Fruit fly (Drosophila melanogaster): ENCODE results near the gene Mat89Ba.

The Mat89Ba gene

DNA sequence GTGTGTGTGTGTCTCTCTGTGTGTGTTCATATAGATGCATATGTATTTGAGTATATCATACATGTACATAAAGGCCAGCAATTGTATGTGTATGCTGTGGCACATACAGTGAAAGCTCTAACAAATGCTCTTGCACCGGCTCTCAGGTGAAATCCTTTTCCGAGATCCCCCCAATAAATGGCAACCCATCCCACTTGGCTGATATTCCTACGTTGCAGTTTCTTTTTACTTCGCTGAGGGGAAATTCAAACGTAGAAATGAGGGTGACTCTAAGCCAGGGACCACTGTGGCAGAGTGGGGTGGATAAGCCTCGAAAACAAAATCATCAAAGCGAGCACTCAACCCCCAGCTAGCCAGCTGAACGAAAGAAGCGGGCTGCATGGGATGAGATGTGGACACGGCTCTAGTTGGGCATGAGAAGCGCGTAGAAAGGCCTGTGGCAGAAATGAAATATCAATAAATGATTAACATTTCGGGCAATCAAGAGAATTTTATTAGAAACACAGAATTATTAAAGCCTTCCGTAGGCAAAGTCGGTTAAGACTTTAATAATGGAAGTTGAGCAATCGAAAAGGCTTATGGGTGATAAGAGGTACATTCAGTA, 49.8 kb downstream of the Mat89Ba start (continued):
- TF ChIP-seq CG2678 (tag; optimal IDR thresholded peaks at IDR 0.05) = peak; percentile 99
- peak; percentile 59 to 71 for TF ChIP-seq insv (GFP tag; optimal IDR thresholded peaks at IDR 0.05)
- peak; percentile 99 for TF ChIP-seq CG4820 (GFP tag; optimal IDR thresholded peaks at IDR 0.05)
- TF ChIP-seq Abd-B (GFP tag; optimal IDR thresholded peaks at IDR 0.05) = peak; percentile 99
- TF ChIP-seq klu (GFP tag; IDR thresholded peaks at IDR 0.05) = peak; percentile 97
- peak; percentile 98 for TF ChIP-seq nmo (GFP tag; optimal IDR thresholded peaks at IDR 0.05)
- TF ChIP-seq fd96Cb (tag; optimal IDR thresholded peaks at IDR 0.05) = peak; percentile 100
- TF ChIP-seq PHDP (tag; optimal IDR thresholded peaks at IDR 0.05) = peak; percentile 99
- peak; percentile 99 for TF ChIP-seq org-1 (GFP tag; optimal IDR thresholded peaks at IDR 0.05)
- peak; percentile 99 for TF ChIP-seq emc (GFP tag; optimal IDR thresholded peaks at IDR 0.05)
- TF ChIP-seq CG32532 (GFP tag; IDR thresholded peaks at IDR 0.05) = peak; percentile 99

DNA sequence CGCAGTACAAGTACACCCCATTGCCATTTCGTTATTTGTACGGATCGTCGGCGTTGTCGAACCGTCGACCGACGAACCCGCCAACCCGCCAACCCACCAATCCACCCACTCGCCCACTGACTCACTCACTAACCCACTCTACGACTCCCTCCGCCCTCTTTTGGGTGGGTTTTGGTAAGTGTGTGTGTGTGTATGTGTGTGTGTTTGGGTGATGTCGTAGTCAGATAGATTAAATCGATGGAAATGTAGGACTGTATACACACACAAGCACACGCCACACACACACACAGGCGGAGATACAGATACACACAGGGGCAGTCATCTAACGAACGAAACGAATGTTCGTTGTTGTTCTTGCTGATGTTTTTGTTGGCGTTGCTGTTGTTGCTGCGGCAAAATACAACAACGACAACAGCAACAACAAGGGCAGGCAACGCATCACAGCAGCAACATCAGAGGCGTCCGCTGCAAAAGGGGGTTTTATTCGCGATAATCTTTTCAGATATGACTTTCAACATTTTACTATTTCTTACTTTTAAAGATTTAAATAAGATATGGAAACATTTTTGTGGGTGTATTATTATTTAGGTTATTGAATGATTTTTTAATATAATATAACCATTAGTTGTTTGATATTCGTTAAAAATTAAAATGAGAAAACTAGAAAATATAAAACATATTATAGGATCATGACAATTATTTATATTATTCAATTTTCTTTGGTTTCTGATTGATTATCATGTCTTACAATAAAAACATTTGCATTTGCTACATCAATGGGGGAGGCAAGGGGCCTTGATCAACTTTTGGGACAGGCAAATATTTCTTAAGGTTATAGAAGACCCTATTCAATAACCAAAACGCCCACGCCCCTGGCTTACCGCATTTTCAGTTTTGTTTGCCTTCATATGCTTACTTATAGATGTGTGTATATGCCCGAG, 50.6 kb downstream of the Mat89Ba start:
- TF ChIP-seq Abd-B (GFP tag; optimal IDR thresholded peaks at IDR 0.05) (peak; percentile 92), Awh (GFP tag; IDR thresholded peaks at IDR 0.05) (peak; percentile 60; the same call in 1 of the 2 replicates), fd3F (GFP tag; optimal IDR thresholded peaks at IDR 0.05) (peak; percentile 79), CG8478 (optimal IDR thresholded peaks at IDR 0.05) (peak; percentile 94), Meics (GFP tag; optimal IDR thresholded peaks at IDR 0.05) (peak; percentile 95), CG9876 (GFP tag; optimal IDR thresholded peaks at IDR 0.05) (peak; percentile 32), CG10565 (GFP tag; optimal IDR thresholded peaks at IDR 0.05) (peak; percentile 9), Opbp (GFP tag; IDR thresholded peaks at IDR 0.05; ENCODE audit: partially characterized antibody) (no peak), fd64A (GFP tag; optimal IDR thresholded peaks at IDR 0.05) (no peak), CG2889 (GFP tag; IDR thresholded peaks at IDR 0.05) (peak; percentile 41; the same call in 2 of the 3 replicates), Sry-β (GFP tag; optimal IDR thresholded peaks at IDR 0.05) (peak; percentile 64), hkb (optimal IDR thresholded peaks at IDR 0.05) (no peak), hkb (GFP tag; IDR thresholded peaks at IDR 0.05) (no peak), trem (tag; optimal IDR thresholded peaks at IDR 0.05) (peak; percentile 70), CG18764 (GFP tag; optimal IDR thresholded peaks at IDR 0.05) (peak; percentile 78), CG12659 (GFP tag; optimal IDR thresholded peaks at IDR 0.05) (peak; percentile 96), Hey (tag; optimal IDR thresholded peaks at IDR 0.05) (no peak), Fer1 (GFP tag; optimal IDR thresholded peaks at IDR 0.05) (peak; percentile 86), CG7786 (GFP tag; optimal IDR thresholded peaks at IDR 0.05) (no peak), Lim3 (GFP tag; IDR thresholded peaks at IDR 0.05) (0 out of 2 replicates have a peak, but pooled peaks have one; percentile 9), CG2129 (GFP tag; IDR thresholded peaks at IDR 0.05; ENCODE audit: partially characterized antibody) (no peak), Pdp1 (GFP tag; optimal IDR thresholded peaks at IDR 0.05) (peak in 1 of 2 experiments; percentile 55), CG10431 (GFP tag; optimal IDR thresholded peaks at IDR 0.05) (peak; percentile 89), CG1602 (GFP tag; optimal IDR thresholded peaks at IDR 0.05) (peak; percentile 92), sob (GFP tag; IDR thresholded peaks at IDR 0.05) (peak; percentile 65), dan (GFP tag; IDR thresholded peaks at IDR 0.05) (no peak), CG6175 (GFP tag; IDR thresholded peaks at IDR 0.05) (peak; percentile 18; the same call in 1 of the 3 replicates), HLH4C (GFP tag; IDR thresholded peaks at IDR 0.05; ENCODE audit: partially characterized antibody) (no peak; the same call in 2 of the 3 replicates), dmrt99B (tag; optimal IDR thresholded peaks at IDR 0.05) (peak; percentile 93), Ptx1 (GFP tag; IDR thresholded peaks at IDR 0.05) (peak; percentile 80), Dref (GFP tag; IDR thresholded peaks at IDR 0.05) (peak; percentile 11; the same call in 1 of the 2 replicates), Asciz (GFP tag; optimal IDR thresholded peaks at IDR 0.05) (peak; percentile 92), ERR (GFP tag; optimal IDR thresholded peaks at IDR 0.05) (no peak), Dp (GFP tag; optimal IDR thresholded peaks at IDR 0.05) (no peak), dati (GFP tag; IDR thresholded peaks at IDR 0.05) (peak; percentile 61), pan (optimal IDR thresholded peaks at IDR 0.05) (no peak), pan (GFP tag; optimal IDR thresholded peaks at IDR 0.05 in 1 of 2, IDR thresholded peaks at IDR 0.05 in 1 of 2) (peak in 1 of 2 experiments; percentile 72)
